Fruit fly (Drosophila melanogaster): ENCODE results near the gene Mzt1.

Mzt1 gene

DNA sequence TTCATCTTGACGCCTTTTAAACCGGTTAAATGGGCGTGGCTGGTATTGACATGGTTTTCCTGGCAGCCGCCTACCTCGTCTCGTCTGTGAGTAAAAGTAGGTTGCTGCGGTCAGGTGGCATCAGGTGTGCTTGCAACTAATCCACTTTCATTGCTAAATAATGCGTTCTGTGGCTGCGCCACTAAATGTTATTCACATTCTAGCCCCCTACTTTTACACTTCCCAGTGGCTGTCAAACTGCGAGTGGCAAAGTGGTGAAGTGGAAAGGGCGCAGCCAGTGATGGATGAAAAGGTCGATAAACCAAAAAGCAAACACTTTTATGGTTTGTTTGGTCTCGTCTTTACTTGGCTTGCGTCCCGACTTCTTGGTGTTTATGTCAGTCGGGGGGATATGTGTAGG is 36.6 kb downstream of the Mzt1 start:
- TF ChIP-seq Hr78 (GFP tag; optimal IDR thresholded peaks at IDR 0.05) (no peak), brk (GFP tag; optimal IDR thresholded peaks at IDR 0.05) (no peak), tai (GFP tag; optimal IDR thresholded peaks at IDR 0.05) (no peak), GATAd (GFP tag; optimal IDR thresholded peaks at IDR 0.05) (no peak), Mio (GFP tag; optimal IDR thresholded peaks at IDR 0.05) (no peak), Hnf4 (GFP tag; optimal IDR thresholded peaks at IDR 0.05) (no peak), CG9705 (GFP tag; optimal IDR thresholded peaks at IDR 0.05) (no peak), sage (GFP tag; optimal IDR thresholded peaks at IDR 0.05) (no peak), Jra (GFP tag; optimal IDR thresholded peaks at IDR 0.05) (no peak), Vsx2 (GFP tag; optimal IDR thresholded peaks at IDR 0.05; ENCODE audit: partially characterized antibody) (no peak)

DNA sequence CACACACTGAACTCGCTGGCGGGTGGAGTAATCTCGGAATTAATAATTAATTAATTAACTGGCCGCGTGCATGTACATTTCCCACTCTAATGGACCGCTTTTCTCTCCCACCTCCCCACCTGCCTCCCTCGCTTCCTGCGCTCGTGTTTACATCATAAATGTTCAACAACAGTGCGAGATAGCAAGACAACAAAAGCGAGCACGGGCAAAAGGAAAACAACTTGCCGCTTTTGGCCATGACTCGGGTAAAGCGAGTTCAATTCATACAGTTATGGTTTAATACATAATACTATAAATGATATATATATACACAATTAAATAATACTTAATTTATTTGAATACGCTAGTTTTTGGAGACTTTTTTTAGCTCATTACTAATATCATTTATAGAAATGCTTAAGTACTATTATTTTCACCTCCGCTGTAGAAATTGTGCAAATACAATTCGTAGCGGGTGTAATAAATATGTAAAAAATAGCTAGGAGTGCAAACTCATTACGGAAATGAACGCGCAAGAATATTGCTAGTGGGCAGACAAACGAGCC is 37.4 kb downstream of the Mzt1 start:
- TF ChIP-seq GATAd (GFP tag; optimal IDR thresholded peaks at IDR 0.05) (no peak), CG9705 (GFP tag; optimal IDR thresholded peaks at IDR 0.05) (no peak), Mio (GFP tag; optimal IDR thresholded peaks at IDR 0.05) (no peak), Hnf4 (GFP tag; optimal IDR thresholded peaks at IDR 0.05) (no peak), CG32264 (GFP tag; optimal IDR thresholded peaks at IDR 0.05) (no peak), h (GFP tag; optimal IDR thresholded peaks at IDR 0.05) (no peak), dmrt93B (GFP tag; optimal IDR thresholded peaks at IDR 0.05) (no peak), Vsx2 (GFP tag; optimal IDR thresholded peaks at IDR 0.05; ENCODE audit: partially characterized antibody) (no peak), brk (GFP tag; optimal IDR thresholded peaks at IDR 0.05) (no peak)

DNA sequence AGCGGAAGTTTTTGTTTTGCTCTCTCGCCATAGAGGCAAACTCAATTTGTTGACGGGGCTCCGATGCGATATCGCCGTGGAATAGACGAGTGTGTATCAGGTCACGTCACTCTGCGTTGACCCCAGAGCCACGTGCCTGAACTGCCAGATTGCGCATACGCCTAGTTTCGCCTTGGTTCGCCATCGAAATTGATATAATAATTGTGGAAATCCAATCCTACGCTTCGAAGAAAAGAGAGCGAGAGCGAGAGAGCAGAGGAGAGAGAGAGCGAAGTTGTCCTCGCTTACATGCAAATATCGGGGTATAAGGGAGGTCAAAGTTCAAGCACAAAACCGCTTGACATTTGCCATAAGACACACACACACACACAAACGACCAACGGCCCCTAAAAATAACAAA is 38.1 kb downstream of the Mzt1 start:
- no peak for TF ChIP-seq psq (GFP tag; optimal IDR thresholded peaks at IDR 0.05)
- TF ChIP-seq Vsx2 (GFP tag; optimal IDR thresholded peaks at IDR 0.05; ENCODE audit: partially characterized antibody) = no peak
- peak; percentile 47 for TF ChIP-seq Dfd (GFP tag; optimal IDR thresholded peaks at IDR 0.05)

DNA sequence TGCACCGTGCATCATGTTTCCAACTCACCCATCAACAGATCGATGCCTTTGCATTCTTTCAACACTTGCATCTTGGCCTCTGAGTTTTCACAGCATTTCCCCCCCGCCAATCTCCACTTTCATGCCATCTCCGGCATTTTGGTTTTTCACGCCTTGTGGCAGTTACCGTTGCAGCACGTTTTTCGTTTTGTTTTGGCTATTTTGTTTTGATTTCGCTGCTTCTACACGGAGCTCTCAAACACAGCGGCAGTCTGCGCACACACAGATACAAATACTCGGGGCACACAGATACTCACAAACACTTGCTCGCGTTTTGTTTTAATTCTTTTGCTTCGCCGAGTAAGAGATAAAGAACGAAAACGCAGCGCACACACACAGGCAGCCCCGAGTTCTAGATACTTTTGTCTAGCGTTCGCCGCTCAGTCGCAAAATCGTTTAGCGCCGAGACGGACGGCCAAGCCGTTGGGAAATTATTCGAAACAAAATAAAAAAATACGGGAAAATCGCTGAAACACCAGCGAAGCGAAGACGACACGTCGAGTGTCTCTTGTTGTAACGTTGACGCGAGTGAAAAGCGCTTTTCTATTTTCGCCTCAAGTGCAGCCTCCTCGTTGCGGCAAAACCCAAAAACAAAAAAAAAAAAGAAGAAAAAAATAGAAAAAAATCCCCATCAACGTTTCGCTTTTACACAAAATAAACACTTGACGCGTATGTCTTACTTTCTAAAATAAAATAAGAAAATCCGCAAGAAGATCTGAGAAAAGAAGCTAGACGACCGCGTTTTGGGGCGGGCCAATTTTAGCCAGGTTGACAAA is 39.6 kb downstream of the Mzt1 start:
- TF ChIP-seq Rel (GFP tag; optimal IDR thresholded peaks at IDR 0.05) = no peak
- TF ChIP-seq Rel (tag; optimal IDR thresholded peaks at IDR 0.05) = peak; percentile 36
- peak; percentile 39 for TF ChIP-seq N (GFP tag; optimal IDR thresholded peaks at IDR 0.05)
- TF ChIP-seq Sp1 (GFP tag; optimal IDR thresholded peaks at IDR 0.05) = peak; percentile 54
- TF ChIP-seq Myc (optimal IDR thresholded peaks at IDR 0.05) = no peak
- peak; percentile 9 for TF ChIP-seq rgr (GFP tag; optimal IDR thresholded peaks at IDR 0.05)
- peak; percentile 89 for TF ChIP-seq br (GFP tag; optimal IDR thresholded peaks at IDR 0.05)
- peak; percentile 29 for TF ChIP-seq psq (GFP tag; optimal IDR thresholded peaks at IDR 0.05)
- no peak for TF ChIP-seq Vsx2 (GFP tag; optimal IDR thresholded peaks at IDR 0.05; ENCODE audit: partially characterized antibody)

DNA sequence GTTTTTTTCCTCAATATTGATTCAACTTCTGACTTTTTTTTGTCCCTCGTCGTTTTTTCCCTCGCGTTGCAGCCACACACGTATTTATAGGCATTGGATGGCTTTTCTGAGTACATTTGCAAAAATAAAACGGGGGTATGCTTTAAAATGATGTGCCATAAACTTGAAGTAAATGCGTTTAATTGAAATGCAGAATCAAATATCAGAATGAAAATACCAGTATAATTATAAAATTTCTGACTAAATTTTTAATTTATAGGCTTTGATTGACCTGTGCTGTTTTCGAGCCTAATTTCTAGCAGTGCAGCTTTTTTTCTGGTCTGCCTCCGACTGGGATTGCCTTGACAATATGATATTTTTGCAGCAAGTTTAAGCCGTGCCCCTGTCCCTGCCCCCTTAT is 42.3 kb downstream of the Mzt1 start:
- TF ChIP-seq GATAd (GFP tag; optimal IDR thresholded peaks at IDR 0.05) (no peak), Hr78 (GFP tag; optimal IDR thresholded peaks at IDR 0.05) (no peak), ey (GFP tag; optimal IDR thresholded peaks at IDR 0.05) (peak; percentile 64), lola (GFP tag; optimal IDR thresholded peaks at IDR 0.05) (no peak), rgr (GFP tag; optimal IDR thresholded peaks at IDR 0.05) (peak; percentile 55), dmrt93B (GFP tag; optimal IDR thresholded peaks at IDR 0.05) (peak; percentile 31), Myc (optimal IDR thresholded peaks at IDR 0.05) (no peak), HLH106 (tag; optimal IDR thresholded peaks at IDR 0.05) (peak; percentile 58), Abd-B (GFP tag; optimal IDR thresholded peaks at IDR 0.05) (no peak), foxo (GFP tag; optimal IDR thresholded peaks at IDR 0.05) (peak in 1 of 2 experiments; percentile 67), Rel (GFP tag; optimal IDR thresholded peaks at IDR 0.05) (no peak), Rel (tag; optimal IDR thresholded peaks at IDR 0.05) (no peak), CG32264 (GFP tag; optimal IDR thresholded peaks at IDR 0.05) (peak; percentile 2), sv (GFP tag; optimal IDR thresholded peaks at IDR 0.05) (no peak), dl (GFP tag; optimal IDR thresholded peaks at IDR 0.05; ENCODE audit: insufficient read depth in 1 of 2, partially characterized antibody in 2 of 2) (no peak), br (GFP tag; optimal IDR thresholded peaks at IDR 0.05) (peak; percentile 44), Dif (GFP tag; optimal IDR thresholded peaks at IDR 0.05; ENCODE audit: partially characterized antibody) (no peak), Hnf4 (GFP tag; optimal IDR thresholded peaks at IDR 0.05) (peak; percentile 19), Hr83 (GFP tag; optimal IDR thresholded peaks at IDR 0.05; ENCODE audit: poor library complexity, severe bottlenecking) (no peak), tai (GFP tag; optimal IDR thresholded peaks at IDR 0.05) (no peak), fru (GFP tag; optimal IDR thresholded peaks at IDR 0.05) (peak; percentile 67), Dfd (GFP tag; optimal IDR thresholded peaks at IDR 0.05) (no peak), usp (GFP tag; optimal IDR thresholded peaks at IDR 0.05) (no peak), h (GFP tag; optimal IDR thresholded peaks at IDR 0.05) (peak; percentile 87), Jra (GFP tag; optimal IDR thresholded peaks at IDR 0.05) (no peak), Sp1 (GFP tag; optimal IDR thresholded peaks at IDR 0.05) (peak; percentile 39), brk (GFP tag; optimal IDR thresholded peaks at IDR 0.05) (no peak), Vsx2 (GFP tag; optimal IDR thresholded peaks at IDR 0.05; ENCODE audit: partially characterized antibody) (no peak), woc (GFP tag; optimal IDR thresholded peaks at IDR 0.05) (peak; percentile 43), CG9705 (GFP tag; optimal IDR thresholded peaks at IDR 0.05) (no peak), OdsH (GFP tag; optimal IDR thresholded peaks at IDR 0.05) (peak; percentile 50), N (GFP tag; optimal IDR thresholded peaks at IDR 0.05) (no peak), Mio (GFP tag; optimal IDR thresholded peaks at IDR 0.05) (no peak), CrebA (GFP tag; optimal IDR thresholded peaks at IDR 0.05; ENCODE audit: borderline replicate concordance) (no peak)

Measured in whole organism, wandering third instar larva.